Worm (Caenorhabditis elegans) whole organism, L3 larva: ENCODE measurements around the gene nop-1.

Experiments used
- R02D3.7 ChIP-seq: fragments of 150-350 bp; optimal IDR thresholded peaks from 2 replicates; lab custom pipeline; 2014; ENCODE audit warnings: missing biosample characterization, missing genetic modification characterization
- ZK546.5 ChIP-seq: sonication (generic microtip); optimal IDR thresholded peaks from 2 replicates; lab custom pipeline; 2017; ENCODE audit warnings: missing biosample characterization, missing genetic modification characterization
- aly-2 ChIP-seq: fragments of 150-350 bp; optimal IDR thresholded peaks from 2 replicates; lab custom pipeline; 2014; ENCODE audit warnings: missing biosample characterization, missing genetic modification characterization
- ama-1 ChIP-seq: fragments of 150-350 bp; optimal IDR thresholded peaks from 2 replicates; lab custom pipeline; 2018
- ceh-28 ChIP-seq: fragments of 150-350 bp; optimal IDR thresholded peaks from 2 replicates; lab custom pipeline; 2014; ENCODE audit warnings: missing biosample characterization, missing genetic modification reagents, missing genetic modification characterization
- ceh-82 ChIP-seq: fragments of 150-350 bp; optimal IDR thresholded peaks from 2 replicates; lab custom pipeline; 2014; ENCODE audit warnings: missing biosample characterization, missing genetic modification characterization
- ceh-9 ChIP-seq: sonication (generic microtip); optimal IDR thresholded peaks from 2 replicates; lab custom pipeline; 2018; ENCODE audit warnings: missing biosample characterization, missing genetic modification characterization
- daf-12 ChIP-seq: fragments of 150-350 bp; optimal IDR thresholded peaks from 2 replicates; lab custom pipeline; 2014; ENCODE audit warnings: missing biosample characterization, missing genetic modification reagents, missing genetic modification characterization
- egl-27 ChIP-seq: sonication (generic microtip); optimal IDR thresholded peaks from 4 replicates; lab custom pipeline; 2017; ENCODE audit warnings: missing biosample characterization, missing genetic modification reagents, missing genetic modification characterization
- egl-5 ChIP-seq: fragments of 150-350 bp; optimal IDR thresholded peaks from 2 replicates; lab custom pipeline; 2017; ENCODE audit warnings: missing biosample characterization, missing genetic modification reagents, missing genetic modification characterization, inconsistent platforms
- elt-1 ChIP-seq: fragments of 150-350 bp; optimal IDR thresholded peaks from 2 replicates; lab custom pipeline; 2014; ENCODE audit warnings: missing biosample characterization, missing genetic modification characterization
- elt-2 ChIP-seq: sonication (generic microtip); optimal IDR thresholded peaks from 2 replicates; lab custom pipeline; 2016; ENCODE audit warnings: missing genetic modification reagents, mild to moderate bottlenecking, missing genetic modification characterization, missing compliant biosample characterization
- elt-3 ChIP-seq, 3 experiments: fragments of 150-350 bp in 1 of 3; sonication (generic microtip) in 2 of 3; optimal IDR thresholded peaks; 2 replicates in 2 of 3; 4 replicates in 1 of 3; lab custom pipeline; 2014 to 2017; ENCODE audit warnings: missing biosample characterization in 3 of 3, missing genetic modification characterization in 3 of 3
- eor-1 ChIP-seq, 2 experiments: fragments of 150-350 bp; optimal IDR thresholded peaks; 2 replicates each; lab custom pipeline; 2014 to 2018; ENCODE audit warnings: missing biosample characterization in 2 of 2, missing genetic modification characterization in 2 of 2
- fkh-10 ChIP-seq: sonication (generic microtip); optimal IDR thresholded peaks from 2 replicates; lab custom pipeline; 2017; ENCODE audit warnings: missing biosample characterization, missing genetic modification reagents, missing genetic modification characterization
- fkh-2 ChIP-seq: fragments of 150-350 bp; optimal IDR thresholded peaks from 2 replicates; lab custom pipeline; 2014; ENCODE audit warnings: missing biosample characterization, missing genetic modification reagents, missing genetic modification characterization
- jun-1 ChIP-seq: fragments of 150-350 bp; optimal IDR thresholded peaks from 2 replicates; lab custom pipeline; 2014; ENCODE audit warnings: missing biosample characterization, missing genetic modification reagents, missing genetic modification characterization
- lin-15B ChIP-seq: fragments of 150-350 bp; optimal IDR thresholded peaks from 2 replicates; lab custom pipeline; 2014; ENCODE audit warnings: missing biosample characterization, missing genetic modification characterization
- lin-39 ChIP-seq: fragments of 150-350 bp; optimal IDR thresholded peaks from 2 replicates; lab custom pipeline; 2018; ENCODE audit warnings: missing biosample characterization, missing genetic modification reagents, missing genetic modification characterization
- lsy-12 ChIP-seq: sonication (generic microtip); optimal IDR thresholded peaks from 2 replicates; lab custom pipeline; 2016; ENCODE audit warnings: mild to moderate bottlenecking, missing genetic modification characterization, missing compliant biosample characterization
- mdl-1 ChIP-seq: fragments of 150-350 bp; optimal IDR thresholded peaks from 2 replicates; lab custom pipeline; 2014; ENCODE audit warnings: missing biosample characterization, missing genetic modification characterization
- mml-1 ChIP-seq: fragments of 150-350 bp; sonication (generic microtip); optimal IDR thresholded peaks from 3 replicates; lab custom pipeline; 2014; ENCODE audit warnings: missing biosample characterization, missing genetic modification characterization
- nfya-1 ChIP-seq: sonication (generic microtip); optimal IDR thresholded peaks from 2 replicates; lab custom pipeline; 2017; ENCODE audit warnings: missing genetic modification characterization, mild to moderate bottlenecking, missing compliant biosample characterization, antibody characterized with exemption, moderate library complexity; ENCODE audit not compliant: insufficient read depth
- nhr-11 ChIP-seq: fragments of 150-350 bp; optimal IDR thresholded peaks from 2 replicates; lab custom pipeline; 2014; ENCODE audit warnings: missing biosample characterization, missing genetic modification characterization
- nhr-12 ChIP-seq: fragments of 150-350 bp; optimal IDR thresholded peaks from 2 replicates; lab custom pipeline; 2014; ENCODE audit warnings: missing biosample characterization, missing genetic modification characterization
- nhr-237 ChIP-seq: fragments of 150-350 bp; optimal IDR thresholded peaks from 2 replicates; lab custom pipeline; 2014; ENCODE audit warnings: missing biosample characterization, missing genetic modification characterization
- nhr-28 ChIP-seq: fragments of 150-350 bp; optimal IDR thresholded peaks from 2 replicates; lab custom pipeline; 2014; ENCODE audit warnings: missing biosample characterization, missing genetic modification characterization
- nhr-43 ChIP-seq: sonication (generic microtip); optimal IDR thresholded peaks from 2 replicates; lab custom pipeline; 2016; ENCODE audit warnings: mild to moderate bottlenecking, missing genetic modification characterization, missing compliant biosample characterization; ENCODE audit not compliant: poor library complexity, severe bottlenecking
- nhr-67 ChIP-seq: fragments of 150-350 bp; optimal IDR thresholded peaks from 2 replicates; lab custom pipeline; 2014; ENCODE audit warnings: missing biosample characterization, missing genetic modification characterization
- nhr-77 ChIP-seq: fragments of 150-350 bp; optimal IDR thresholded peaks from 2 replicates; lab custom pipeline; 2014; ENCODE audit warnings: missing biosample characterization, missing genetic modification characterization
- pha-4 ChIP-seq: fragments of 150-350 bp; optimal IDR thresholded peaks from 2 replicates; lab custom pipeline; 2014; ENCODE audit warnings: missing biosample characterization, missing genetic modification reagents, missing genetic modification characterization
- pqm-1 ChIP-seq: fragments of 150-350 bp; optimal IDR thresholded peaks from 2 replicates; lab custom pipeline; 2017; ENCODE audit warnings: missing biosample characterization, missing genetic modification characterization, inconsistent platforms
- sea-2 ChIP-seq: fragments of 150-350 bp; sonication (generic microtip); optimal IDR thresholded peaks from 4 replicates; lab custom pipeline; 2014; ENCODE audit warnings: missing biosample characterization, missing genetic modification reagents, missing genetic modification characterization
- skn-1 ChIP-seq: fragments of 150-350 bp; optimal IDR thresholded peaks from 2 replicates; lab custom pipeline; 2014; ENCODE audit warnings: missing biosample characterization, missing genetic modification characterization
- snpc-4 ChIP-seq: fragments of 150-350 bp; optimal IDR thresholded peaks from 2 replicates; lab custom pipeline; 2014; ENCODE audit warnings: missing biosample characterization, missing genetic modification characterization
- tbx-2 ChIP-seq: sonication (generic microtip); optimal IDR thresholded peaks from 2 replicates; lab custom pipeline; 2016; ENCODE audit warnings: mild to moderate bottlenecking, missing genetic modification characterization, missing compliant biosample characterization
- unc-39 ChIP-seq: sonication (generic microtip); optimal IDR thresholded peaks from 4 replicates; lab custom pipeline; 2017; ENCODE audit warnings: missing biosample characterization, missing genetic modification characterization
- unc-62 ChIP-seq: fragments of 150-350 bp; sonication (generic microtip); optimal IDR thresholded peaks from 4 replicates; lab custom pipeline; 2014; ENCODE audit warnings: missing biosample characterization, missing genetic modification reagents, missing genetic modification characterization
- ztf-11 ChIP-seq: fragments of 150-350 bp; optimal IDR thresholded peaks from 2 replicates; lab custom pipeline; 2014; ENCODE audit warnings: missing biosample characterization, missing genetic modification characterization

The nop-1 gene

DNA sequence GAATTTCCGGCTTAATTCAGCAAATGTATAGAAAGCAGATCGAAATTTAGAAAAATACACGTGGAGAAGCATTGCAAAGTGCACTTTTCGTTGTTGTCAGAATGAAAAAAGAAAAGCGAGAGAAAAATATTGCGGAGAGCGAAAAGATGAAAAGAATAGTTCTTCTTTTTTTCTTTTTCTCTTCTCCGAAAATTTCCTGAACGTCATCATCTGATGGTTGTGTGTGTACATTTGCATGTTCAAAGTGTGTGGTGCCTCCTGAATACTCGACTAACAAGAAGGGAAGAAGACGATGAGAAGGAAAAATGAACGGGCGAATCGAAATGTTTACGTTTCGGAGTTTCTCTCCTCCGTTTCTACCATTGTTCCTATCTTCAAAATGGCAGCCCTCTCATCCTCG is 31.6 kb downstream of the nop-1 start:
- TF ChIP-seq ZK546.5 (tag; lab: Kevin White, UChicago) (no peak), pha-4 (tag; lab: Kevin White, UChicago) (peak; percentile 38), elt-3 (tag; optimal IDR thresholded peaks at IDR 0.05; lab: Kevin White, UChicago) (no peak), nfya-1 (tag; lab: Kevin White, UChicago) (peak; percentile 21)

DNA sequence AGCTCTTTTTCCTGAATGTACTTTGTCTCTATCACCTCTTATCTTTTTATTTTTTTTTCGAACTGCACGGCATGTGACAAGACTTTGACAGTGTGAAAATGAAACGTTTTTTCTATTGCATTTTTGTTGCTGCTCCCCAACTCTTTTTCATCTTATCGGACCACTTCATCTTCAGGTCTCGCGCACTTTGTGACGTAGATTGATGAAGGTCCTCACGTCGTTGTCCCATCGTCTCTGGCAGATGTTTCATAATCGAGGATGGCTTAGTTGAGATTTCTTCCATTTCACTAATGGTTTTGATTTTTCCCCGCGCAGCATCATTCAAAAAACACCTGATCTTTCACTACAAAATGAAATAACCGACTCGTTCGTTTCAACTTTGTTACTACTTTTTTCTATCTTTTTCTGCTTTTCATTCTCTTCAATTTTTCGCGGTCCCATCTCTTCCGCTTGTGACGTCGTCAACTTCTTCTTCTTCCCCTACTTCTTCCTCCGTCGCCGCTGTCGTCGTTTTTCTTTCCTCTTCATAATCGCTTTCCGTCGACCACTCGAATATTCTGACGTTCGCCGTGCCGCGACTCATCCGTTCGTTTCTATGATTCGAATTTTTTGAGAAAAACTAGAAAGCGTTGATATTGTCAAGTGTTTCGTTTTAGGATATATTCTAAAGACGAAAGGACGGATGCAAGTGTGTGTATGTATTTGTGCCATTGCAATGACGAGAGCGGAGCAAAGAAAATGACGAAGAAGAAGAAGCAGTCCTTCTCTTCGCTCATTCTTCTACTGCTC is 32.8 kb downstream of the nop-1 start, which contains the start of gene T04C9.2:
T04C9.2 (plus strand) TSS at position 739 of the 789 bp plus-strand sequence.
- no peak for TF ChIP-seq eor-1 (tag; optimal IDR thresholded peaks at IDR 0.05; lab: Kevin White, UChicago)
- peak; percentile 80 for TF ChIP-seq elt-1 (tag; lab: Kevin White, UChicago)
- TF ChIP-seq ZK546.5 (tag; lab: Kevin White, UChicago), result no peak
- no peak for TF ChIP-seq unc-39
- peak; percentile 31 for TF ChIP-seq fkh-10 (GFP tag; lab: Kevin White, UChicago)
- TF ChIP-seq lin-15B (tag; lab: Kevin White, UChicago), result no peak
- TF ChIP-seq lin-39 (tag; lab: Kevin White, UChicago), result peak; percentile 85
- no peak for TF ChIP-seq nhr-77 (tag; lab: Kevin White, UChicago)
- peak; percentile 23 for TF ChIP-seq nfya-1 (tag; lab: Kevin White, UChicago)
- TF ChIP-seq R02D3.7, result no peak
- no peak for TF ChIP-seq aly-2
- no peak for TF ChIP-seq sea-2
- TF ChIP-seq unc-62 (GFP tag; lab: Kevin White, UChicago), result peak; percentile 65
- no peak for TF ChIP-seq ceh-28
- no peak for TF ChIP-seq nhr-28 (tag; lab: Kevin White, UChicago)
- peak; percentile 29 for TF ChIP-seq pqm-1 (tag; lab: Kevin White, UChicago)
- no peak for TF ChIP-seq mml-1
- TF ChIP-seq elt-2, result peak; percentile 23
- TF ChIP-seq snpc-4, result no peak
- TF ChIP-seq fkh-2 (tag; lab: Kevin White, UChicago), result no peak
- TF ChIP-seq elt-3 (tag; optimal IDR thresholded peaks at IDR 0.05; lab: Kevin White, UChicago), result no peak
- no peak for TF ChIP-seq egl-27 (tag; lab: Kevin White, UChicago)
- no peak for TF ChIP-seq daf-12 (tag; lab: Kevin White, UChicago)
- TF ChIP-seq tbx-2 (tag; lab: Kevin White, UChicago), result no peak
- no peak for TF ChIP-seq egl-5 (tag; lab: Kevin White, UChicago)

DNA sequence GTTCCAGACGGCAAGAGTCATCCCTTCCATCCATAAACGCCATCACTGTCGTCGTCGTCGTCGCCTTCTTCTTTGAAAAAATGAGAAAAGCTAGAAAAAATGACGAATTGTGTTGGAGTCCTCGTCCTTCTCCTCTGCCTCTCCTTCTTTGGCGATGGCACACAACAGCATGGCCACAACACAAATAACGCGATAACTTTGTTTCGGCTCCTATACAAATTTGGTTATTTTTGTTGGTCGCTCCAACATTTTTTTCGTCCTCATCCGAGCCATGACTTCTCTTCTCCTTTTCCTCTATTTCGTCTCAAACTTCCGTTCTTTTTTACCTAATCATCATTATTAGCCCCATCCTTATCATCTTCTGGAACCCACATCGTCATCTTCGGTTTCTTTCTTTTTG is 33.5 kb downstream of the nop-1 start:
- TF ChIP-seq fkh-10 (GFP tag; lab: Kevin White, UChicago) (peak; percentile 22), pqm-1 (tag; lab: Kevin White, UChicago) (no peak)
- TF ChIP-seq, all 47 proteins: peak for 1

DNA sequence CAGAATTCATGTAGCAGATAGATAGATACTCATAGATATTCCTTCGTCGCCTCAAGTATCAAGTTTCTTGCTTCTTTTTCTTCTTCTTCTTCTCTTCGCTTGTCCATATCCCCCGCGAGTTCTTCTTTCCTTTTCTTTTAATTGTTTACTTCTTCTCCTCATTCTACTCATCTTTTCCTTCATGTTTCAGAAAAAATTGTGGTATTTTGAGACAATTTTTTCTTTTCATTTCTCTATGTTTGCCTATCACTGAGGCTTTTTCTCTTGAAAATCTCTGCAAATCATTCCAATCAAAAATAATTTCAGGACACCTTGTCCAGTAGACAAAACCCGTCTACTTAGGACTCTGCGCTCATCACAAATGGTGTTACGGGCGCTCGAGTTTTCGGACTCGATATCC is 34.4 kb downstream of the nop-1 start, which contains the start of gene T04C9.1:
T04C9.1 (plus strand) TSS at position 301 of the 400 bp plus-strand sequence.
- TF ChIP-seq ceh-28 (no peak), ZK546.5 (tag; lab: Kevin White, UChicago) (no peak), daf-12 (tag; lab: Kevin White, UChicago) (no peak), egl-5 (tag; lab: Kevin White, UChicago) (no peak), mml-1 (no peak), fkh-10 (GFP tag; lab: Kevin White, UChicago) (no peak), nhr-12 (tag; lab: Kevin White, UChicago) (no peak), nhr-237 (no peak), nhr-11 (no peak), ceh-9 (tag; lab: Kevin White, UChicago) (no peak), ztf-11 (tag; lab: Kevin White, UChicago) (no peak), ceh-82 (tag; lab: Kevin White, UChicago) (no peak)

- TF ChIP-seq jun-1 (tag; lab: Kevin White, UChicago), result no peak
- no peak for TF ChIP-seq mdl-1
- TF ChIP-seq ZK546.5 (tag; lab: Kevin White, UChicago), result no peak
- TF ChIP-seq daf-12 (tag; lab: Kevin White, UChicago), result no peak
- no peak for TF ChIP-seq nhr-43 (tag; lab: Kevin White, UChicago)
- TF ChIP-seq lin-39 (tag; lab: Kevin White, UChicago), result no peak
- no peak for TF ChIP-seq skn-1
- no peak for TF ChIP-seq nhr-237
- no peak for TF ChIP-seq nhr-11
- no peak for TF ChIP-seq fkh-2 (tag; lab: Kevin White, UChicago)
- no peak for TF ChIP-seq nhr-12 (tag; lab: Kevin White, UChicago)
- no peak for TF ChIP-seq egl-5 (tag; lab: Kevin White, UChicago)
- TF ChIP-seq nhr-77 (tag; lab: Kevin White, UChicago), result no peak
- TF ChIP-seq ama-1 (lab: Kevin White, UChicago), result no peak
- TF ChIP-seq nhr-67 (tag; lab: Kevin White, UChicago), result no peak
- TF ChIP-seq ztf-11 (tag; lab: Kevin White, UChicago), result no peak
- TF ChIP-seq lsy-12 (tag; lab: Kevin White, UChicago), result no peak
Observed at ce11 chrIII:5998640-5999039, 40.1 kb downstream of the nop-1 start.
